Fruit fly (Drosophila melanogaster) whole organism, embryonic: ENCODE data around the gene Tsp29Fa.

Source experiments
- C15 ChIP-seq: fragments of 200-800 bp; sonication (Bioruptor generic); IDR thresholded peaks from 3 replicates; pipeline ENCODE4 v1.3.6; 2022; ENCODE audit warnings: missing biosample characterization, missing genetic modification characterization
- Myb ChIP-seq: fragments of 200-800 bp; sonication (Bioruptor generic); optimal IDR thresholded peaks from 2 replicates; lab custom pipeline; 2016; ENCODE audit warnings: missing biosample characterization, missing genetic modification characterization
- dpn ChIP-seq, 2 experiments: fragments of 200-800 bp; sonication (Bioruptor generic); optimal IDR thresholded peaks; 3 replicates each; lab custom pipeline; 2016; ENCODE audit warnings: missing biosample characterization in 2 of 2, missing genetic modification characterization in 2 of 2

DNA sequence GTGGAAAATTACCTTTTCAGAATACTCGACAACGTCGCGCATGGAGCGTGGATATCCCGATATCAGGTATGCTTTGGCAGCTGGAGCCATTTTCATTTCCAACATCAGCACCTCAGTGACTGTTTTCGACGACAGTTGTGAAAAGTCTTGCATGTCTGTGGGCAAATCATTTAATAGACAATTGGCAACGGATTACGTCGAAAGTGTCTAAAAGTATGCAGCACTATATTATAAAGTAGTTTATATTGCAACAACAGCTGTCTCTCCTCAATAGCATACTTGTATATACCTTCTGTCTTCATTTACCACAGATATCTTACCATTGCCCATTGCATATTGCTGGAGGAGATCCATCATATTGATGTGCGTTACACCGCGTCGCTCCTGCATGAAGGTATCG lies 39.1 kb downstream of the Tsp29Fa start:
- TF ChIP-seq dpn (GFP tag; optimal IDR thresholded peaks at IDR 0.05; lab: Kevin White, UChicago) (no peak), C15 (no peak), Myb (no peak)
